Fruit fly (Drosophila melanogaster): ENCODE results near the gene CG14075.

CG14075 gene

DNA sequence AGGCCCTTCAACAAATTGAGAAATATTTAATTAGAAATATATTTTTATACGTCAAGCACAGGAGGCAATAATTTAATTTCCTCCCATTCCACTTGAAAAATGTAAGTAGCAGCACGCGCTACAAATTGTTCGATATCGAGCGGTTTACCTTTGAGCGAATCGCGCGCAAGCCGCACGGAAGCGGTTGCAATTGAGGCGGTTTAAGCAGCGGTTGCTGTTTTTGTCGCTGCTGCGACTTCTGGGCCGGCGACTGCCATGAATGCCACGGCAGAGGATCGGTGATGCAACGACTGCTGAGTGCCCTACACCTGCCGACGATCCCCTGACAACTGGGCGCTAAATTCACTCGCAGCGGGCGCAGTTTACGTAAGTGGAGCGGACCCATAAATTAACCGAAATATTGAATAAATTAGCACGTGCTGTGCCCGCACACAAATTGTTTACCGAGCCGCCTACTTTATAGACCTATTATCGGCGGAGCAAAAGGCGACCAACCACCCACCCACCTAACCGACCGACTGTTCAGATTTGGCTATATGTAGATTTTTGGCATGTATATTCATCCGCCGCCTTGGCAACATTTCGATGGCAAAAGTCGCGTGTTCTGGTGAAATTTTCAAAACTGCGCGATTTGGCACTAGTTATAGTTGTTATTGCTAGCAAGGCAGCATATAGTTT lies 9.0 kb downstream of the CG14075 start:
- peak; percentile 73 for TF ChIP-seq sr (GFP tag; IDR thresholded peaks at IDR 0.05)
- no peak for TF ChIP-seq CG7987 (GFP tag; optimal IDR thresholded peaks at IDR 0.05)
- no peak for TF ChIP-seq CG15479 (GFP tag; optimal IDR thresholded peaks at IDR 0.05)
- TF ChIP-seq Awh (GFP tag; IDR thresholded peaks at IDR 0.05): no peak
- no peak for TF ChIP-seq fd3F (GFP tag; optimal IDR thresholded peaks at IDR 0.05)
- no peak for TF ChIP-seq BEAF-32 (GFP tag; optimal IDR thresholded peaks at IDR 0.05)
- TF ChIP-seq dan (GFP tag; IDR thresholded peaks at IDR 0.05): no peak
- no peak for TF ChIP-seq hkb (optimal IDR thresholded peaks at IDR 0.05)
- TF ChIP-seq hkb (GFP tag; IDR thresholded peaks at IDR 0.05): 0 out of 2 replicates have a peak, but pooled peaks have one; percentile 28
- TF ChIP-seq CG7839 (tag; optimal IDR thresholded peaks at IDR 0.05): no peak
- no peak for TF ChIP-seq tgo (GFP tag; IDR thresholded peaks at IDR 0.05)
- 0 out of 3 replicates have a peak, but pooled peaks have one; percentile 24 for TF ChIP-seq vnd (GFP tag; IDR thresholded peaks at IDR 0.05; ENCODE audit: partially characterized antibody)
- TF ChIP-seq vvl (GFP tag; IDR thresholded peaks at IDR 0.05): peak; percentile 54; the same call in 1 of the 2 replicates
- no peak for TF ChIP-seq sd (tag; optimal IDR thresholded peaks at IDR 0.05)
- TF ChIP-seq sens-2 (GFP tag; IDR thresholded peaks at IDR 0.05): no peak
- no peak for TF ChIP-seq knrl (GFP tag; IDR thresholded peaks at IDR 0.05; ENCODE audit: partially characterized antibody)
- TF ChIP-seq CG34224 (GFP tag; IDR thresholded peaks at IDR 0.05; ENCODE audit: partially characterized antibody): peak; percentile 28; the same call in 1 of the 3 replicates
- peak; percentile 57 for TF ChIP-seq Med (GFP tag)
- no peak for TF ChIP-seq CG12219 (GFP tag; optimal IDR thresholded peaks at IDR 0.05)
- TF ChIP-seq stc (GFP tag; IDR thresholded peaks at IDR 0.05): 0 out of 2 replicates have a peak, but pooled peaks have one; percentile 29
- 0 out of 3 replicates have a peak, but pooled peaks have one; percentile 26 for TF ChIP-seq CG34422 (GFP tag; IDR thresholded peaks at IDR 0.05)
- no peak for TF ChIP-seq CG5180 (GFP tag; optimal IDR thresholded peaks at IDR 0.05)
- TF ChIP-seq Lim3 (GFP tag; IDR thresholded peaks at IDR 0.05): no peak
- TF ChIP-seq CG18011 (GFP tag; optimal IDR thresholded peaks at IDR 0.05): no peak
- no peak for TF ChIP-seq CG13424 (tag; optimal IDR thresholded peaks at IDR 0.05)
- TF ChIP-seq CG10274 (GFP tag; optimal IDR thresholded peaks at IDR 0.05): peak; percentile 44
- no peak for TF ChIP-seq crp (GFP tag; optimal IDR thresholded peaks at IDR 0.05)
- no peak for TF ChIP-seq Usf (GFP tag; optimal IDR thresholded peaks at IDR 0.05)
- no peak for TF ChIP-seq CG6689 (GFP tag; IDR thresholded peaks at IDR 0.05)
- peak; percentile 15; the same call in 1 of the 2 replicates for TF ChIP-seq CG17612 (GFP tag; IDR thresholded peaks at IDR 0.05)
- TF ChIP-seq nau (GFP tag; optimal IDR thresholded peaks at IDR 0.05): no peak
- TF ChIP-seq ase (GFP tag; IDR thresholded peaks at IDR 0.05): no peak
- TF ChIP-seq CG31388 (GFP tag; optimal IDR thresholded peaks at IDR 0.05): no peak
- no peak for TF ChIP-seq HHEX (GFP tag; optimal IDR thresholded peaks at IDR 0.05)
- TF ChIP-seq slbo (GFP tag; IDR thresholded peaks at IDR 0.05): 0 out of 2 replicates have a peak, but pooled peaks have one; percentile 18
- peak; percentile 58 for TF ChIP-seq Ets65A (GFP tag)
- TF ChIP-seq CG2875 (GFP tag; optimal IDR thresholded peaks at IDR 0.05): no peak
- TF ChIP-seq CG16813 (GFP tag; IDR thresholded peaks at IDR 0.05; ENCODE audit: partially characterized antibody): 0 out of 3 replicates have a peak, but pooled peaks have one; percentile 24
- TF ChIP-seq bcd (GFP tag; optimal IDR thresholded peaks at IDR 0.05): no peak
- TF ChIP-seq Gsc (GFP tag; IDR thresholded peaks at IDR 0.05): no peak
- no peak for TF ChIP-seq CG18476 (GFP tag; optimal IDR thresholded peaks at IDR 0.05)
- no peak for TF ChIP-seq stwl (tag; optimal IDR thresholded peaks at IDR 0.05)
- TF ChIP-seq CG8359 (GFP tag; optimal IDR thresholded peaks at IDR 0.05; ENCODE audit: borderline replicate concordance): peak; percentile 98
- no peak for TF ChIP-seq CG30020 (tag; optimal IDR thresholded peaks at IDR 0.05)
- no peak for TF ChIP-seq Dfd (GFP tag; optimal IDR thresholded peaks at IDR 0.05)
- TF ChIP-seq CG31224 (GFP tag; IDR thresholded peaks at IDR 0.05): no peak
- no peak for TF ChIP-seq Aef1 (GFP tag; IDR thresholded peaks at IDR 0.05)
- TF ChIP-seq CG14050 (GFP tag; IDR thresholded peaks at IDR 0.05): no peak
- TF ChIP-seq vfl (GFP tag; optimal IDR thresholded peaks at IDR 0.05): no peak
